Fruit fly (Drosophila melanogaster): ENCODE measurements around the gene ru.

ru gene

dm6 chr3L:1354214-1354613, 16.2 kb upstream of the ru start:
- no peak for TF ChIP-seq row (GFP tag; IDR thresholded peaks at IDR 0.05)
- no peak for TF ChIP-seq nau (GFP tag; optimal IDR thresholded peaks at IDR 0.05)
- TF ChIP-seq CG8924 (tag; optimal IDR thresholded peaks at IDR 0.05) = no peak
- TF ChIP-seq E2f1 (GFP tag; IDR thresholded peaks at IDR 0.05) = no peak
- TF ChIP-seq CG6791 (GFP tag; IDR thresholded peaks at IDR 0.05; ENCODE audit: partially characterized antibody) = no peak
- no peak for TF ChIP-seq rib (GFP tag; IDR thresholded peaks at IDR 0.05)
- no peak for TF ChIP-seq slbo (GFP tag; IDR thresholded peaks at IDR 0.05)
- TF ChIP-seq Camta (GFP tag; optimal IDR thresholded peaks at IDR 0.05) = no peak
- TF ChIP-seq CG34224 (GFP tag; IDR thresholded peaks at IDR 0.05; ENCODE audit: partially characterized antibody) = no peak
- TF ChIP-seq CG9932 (GFP tag; IDR thresholded peaks at IDR 0.05) = no peak
- TF ChIP-seq Hmx (GFP tag; optimal IDR thresholded peaks at IDR 0.05) = no peak
- TF ChIP-seq CG11085 (GFP tag; IDR thresholded peaks at IDR 0.05) = no peak
- TF ChIP-seq BtbVII (GFP tag; optimal IDR thresholded peaks at IDR 0.05) = no peak
- no peak for TF ChIP-seq phol (tag; optimal IDR thresholded peaks at IDR 0.05)
- no peak for TF ChIP-seq CG1024 (GFP tag; IDR thresholded peaks at IDR 0.05)
- TF ChIP-seq ERR (GFP tag; optimal IDR thresholded peaks at IDR 0.05) = no peak
- no peak for TF ChIP-seq CG30431 (GFP tag; optimal IDR thresholded peaks at IDR 0.05)
- 0 out of 4 replicates have a peak, but pooled peaks have one; percentile 63 for TF ChIP-seq chinmo (GFP tag; IDR thresholded peaks at IDR 0.05; ENCODE audit: partially characterized antibody)
- TF ChIP-seq Atf-2 (GFP tag; optimal IDR thresholded peaks at IDR 0.05) = no peak
- peak; percentile 54 for TF ChIP-seq Deaf1 (tag; optimal IDR thresholded peaks at IDR 0.05)
- TF ChIP-seq ro (GFP tag; IDR thresholded peaks at IDR 0.05) = no peak
- TF ChIP-seq usp (GFP tag; optimal IDR thresholded peaks at IDR 0.05) = no peak
- peak; percentile 8 for TF ChIP-seq CG10543 (GFP tag; optimal IDR thresholded peaks at IDR 0.05)
- TF ChIP-seq Med (GFP tag) = peak; percentile 37
- TF ChIP-seq CoRest (tag; optimal IDR thresholded peaks at IDR 0.05) = no peak
- TF ChIP-seq org-1 (GFP tag; optimal IDR thresholded peaks at IDR 0.05) = no peak
- no peak for TF ChIP-seq CG4424 (GFP tag; optimal IDR thresholded peaks at IDR 0.05)
- no peak for TF ChIP-seq chif (GFP tag; optimal IDR thresholded peaks at IDR 0.05)
- no peak for TF ChIP-seq NC2α (GFP tag; optimal IDR thresholded peaks at IDR 0.05)
- peak; percentile 84 for TF ChIP-seq CG12769 (tag; optimal IDR thresholded peaks at IDR 0.05)
- TF ChIP-seq so (GFP tag; IDR thresholded peaks at IDR 0.05) = 0 out of 3 replicates have a peak, but pooled peaks have one; percentile 54
- TF ChIP-seq CG11398 (GFP tag; optimal IDR thresholded peaks at IDR 0.05) = no peak
- no peak for TF ChIP-seq CG6654 (GFP tag; optimal IDR thresholded peaks at IDR 0.05)
- TF ChIP-seq sug (tag; optimal IDR thresholded peaks at IDR 0.05) = no peak
- TF ChIP-seq kni (GFP tag; optimal IDR thresholded peaks at IDR 0.05) = no peak
- no peak for TF ChIP-seq Xrp1 (GFP tag; IDR thresholded peaks at IDR 0.05)
- TF ChIP-seq insv (GFP tag; optimal IDR thresholded peaks at IDR 0.05) = no peak
- TF ChIP-seq ssp (GFP tag; IDR thresholded peaks at IDR 0.05) = no peak
- no peak for TF ChIP-seq CG3838 (GFP tag; optimal IDR thresholded peaks at IDR 0.05)
- no peak for TF ChIP-seq CG9437 (GFP tag; optimal IDR thresholded peaks at IDR 0.05)
- TF ChIP-seq crc (GFP tag; optimal IDR thresholded peaks at IDR 0.05) = no peak
- TF ChIP-seq CG7357 (GFP tag; IDR thresholded peaks at IDR 0.05) = no peak

- TF ChIP-seq tin (GFP tag; optimal IDR thresholded peaks at IDR 0.05) (no peak), Ssrp (tag; optimal IDR thresholded peaks at IDR 0.05) (no peak), HmgZ (tag; optimal IDR thresholded peaks at IDR 0.05) (no peak), Stat92E (GFP tag; optimal IDR thresholded peaks at IDR 0.05) (no peak), C15 (GFP tag; IDR thresholded peaks at IDR 0.05) (no peak), CG12744 (GFP tag; optimal IDR thresholded peaks at IDR 0.05) (no peak), CG8924 (tag; optimal IDR thresholded peaks at IDR 0.05) (no peak), CG15696 (tag; optimal IDR thresholded peaks at IDR 0.05) (peak; percentile 63), CG6654 (GFP tag; optimal IDR thresholded peaks at IDR 0.05) (no peak), Lhr (GFP tag; optimal IDR thresholded peaks at IDR 0.05) (no peak), CG13624 (GFP tag; optimal IDR thresholded peaks at IDR 0.05) (no peak), MBD-R2 (GFP tag; IDR thresholded peaks at IDR 0.05) (no peak), unpg (GFP tag; optimal IDR thresholded peaks at IDR 0.05) (no peak), CG14710 (tag; optimal IDR thresholded peaks at IDR 0.05) (peak; percentile 8)
Measured at dm6 chr3L:1358338-1358737, 12.1 kb upstream of the ru start.

Data from whole organism, embryonic.